Fruit fly (Drosophila melanogaster): Measurements from ENCODE around the gene CG13949.

dm6 chr2L:827516-828362, 27.4 kb upstream of the CG13949 start:
- TF ChIP-seq CG5204 (GFP tag; optimal IDR thresholded peaks at IDR 0.05) (no peak), bab1 (GFP tag; optimal IDR thresholded peaks at IDR 0.05) (no peak), Crg-1 (GFP tag; optimal IDR thresholded peaks at IDR 0.05) (no peak), Mnt (GFP tag; optimal IDR thresholded peaks at IDR 0.05) (no peak), ovo (GFP tag; optimal IDR thresholded peaks at IDR 0.05) (no peak), tj (GFP tag; optimal IDR thresholded peaks at IDR 0.05) (no peak), CG33017 (tag; optimal IDR thresholded peaks at IDR 0.05) (no peak), CG11617 (GFP tag; optimal IDR thresholded peaks at IDR 0.05) (no peak), cnc (optimal IDR thresholded peaks at IDR 0.05) (no peak), pad (GFP tag; optimal IDR thresholded peaks at IDR 0.05) (no peak), CG12768 (GFP tag; optimal IDR thresholded peaks at IDR 0.05) (no peak), kay (GFP tag; ENCODE audit: borderline replicate concordance) (no peak)
